Worm (Caenorhabditis elegans) whole organism, L4 larva: Measurements from ENCODE around the gene fbxa-44.

Source experiments
- dmd-9 ChIP-seq: fragments of 200-800 bp; sonication (Bioruptor generic); IDR thresholded peaks from 2 replicates; pipeline ENCODE4 v1.3.6; 2022; ENCODE audit warnings: missing genetic modification reagents, missing genetic modification characterization, missing compliant biosample characterization
- jun-1 ChIP-seq: fragments of 150-350 bp; optimal IDR thresholded peaks from 2 replicates; lab custom pipeline; 2014; ENCODE audit warnings: missing biosample characterization, missing genetic modification reagents, missing genetic modification characterization
- mxl-3 ChIP-seq: fragments of 200-800 bp; sonication (Bioruptor generic); optimal IDR thresholded peaks from 2 replicates; lab custom pipeline; 2018; ENCODE audit warnings: mild to moderate bottlenecking, missing genetic modification characterization, missing compliant biosample characterization
- zag-1 ChIP-seq: fragments of 150-350 bp; optimal IDR thresholded peaks from 2 replicates; lab custom pipeline; 2014; ENCODE audit warnings: missing biosample characterization, missing genetic modification characterization

DNA sequence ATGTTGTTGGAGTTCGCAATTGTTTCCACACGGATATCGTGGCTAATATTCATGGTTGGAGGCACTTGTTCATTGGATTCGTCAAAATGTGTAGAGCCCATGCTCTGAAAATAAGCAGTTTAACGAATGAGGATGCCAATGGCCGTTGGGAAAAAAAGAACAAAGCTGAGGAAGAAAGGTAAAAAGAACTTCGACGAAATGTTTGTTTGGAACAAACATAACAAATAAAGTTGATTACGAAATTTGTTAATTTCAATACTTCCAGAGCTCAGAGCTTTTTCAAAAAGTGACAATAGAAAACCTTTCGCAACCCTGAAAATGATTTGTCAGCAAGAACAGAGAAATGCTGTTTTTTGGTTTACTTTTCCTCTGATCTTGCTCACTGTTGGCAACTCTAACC is 9.0 kb upstream of the fbxa-44 start, which contains the start of gene F09C6.3:
- TF ChIP-seq dmd-9 (GFP tag; lab: Robert Waterston, UW), result no peak
- no peak for TF ChIP-seq jun-1
- TF ChIP-seq mxl-3, result no peak
- TF ChIP-seq zag-1, result no peak
